Worm (Caenorhabditis elegans) whole organism, early embryonic: ENCODE results near the gene R107.2.

Experiments used
- F13C5.2 ChIP-seq: sonication (generic microtip); optimal IDR thresholded peaks from 2 replicates; lab custom pipeline; 2017; ENCODE audit warnings: mild to moderate bottlenecking, missing genetic modification characterization, inconsistent platforms, missing compliant biosample characterization
- aly-1 ChIP-seq: sonication (generic microtip); optimal IDR thresholded peaks from 2 replicates; lab custom pipeline; 2016; ENCODE audit warnings: missing genetic modification characterization, missing compliant biosample characterization
- ama-1 ChIP-seq: fragments of 150-350 bp; optimal IDR thresholded peaks from 2 replicates; lab custom pipeline; 2014
- ceh-13 ChIP-seq: fragments of 200-800 bp; sonication (Bioruptor generic); optimal IDR thresholded peaks from 2 replicates; lab custom pipeline; 2018; ENCODE audit warnings: mild to moderate bottlenecking, missing genetic modification characterization, missing compliant biosample characterization
- flt-1 ChIP-seq: fragments of 200-800 bp; sonication (Bioruptor generic); IDR thresholded peaks from 2 replicates; pipeline ENCODE4 v1.3.6; 2022; ENCODE audit warnings: missing genetic modification characterization, missing compliant biosample characterization
- pes-1 ChIP-seq: fragments of 200-800 bp; sonication (Bioruptor generic); IDR thresholded peaks from 2 replicates; pipeline ENCODE4 v1.3.6; 2022; ENCODE audit warnings: missing genetic modification reagents, missing genetic modification characterization, missing compliant biosample characterization
- scrt-1 ChIP-seq: fragments of 200-800 bp; sonication (Bioruptor generic); IDR thresholded peaks from 2 replicates; pipeline ENCODE4 v1.3.6; 2022; ENCODE audit warnings: missing genetic modification characterization, missing compliant biosample characterization
- tbx-37 ChIP-seq: fragments of 200-800 bp; sonication (Bioruptor generic); conservative IDR thresholded peaks from 2 replicates; pipeline ENCODE4 v1.3.6; 2022; ENCODE audit warnings: missing genetic modification reagents, missing genetic modification characterization, missing compliant biosample characterization
- tra-4 ChIP-seq: sonication (generic microtip); optimal IDR thresholded peaks from 2 replicates; lab custom pipeline; 2017; ENCODE audit warnings: missing genetic modification characterization, missing compliant biosample characterization

- TF ChIP-seq F13C5.2 (tag; lab: Kevin White, UChicago): no peak
- no peak for TF ChIP-seq ama-1 (lab: Kevin White, UChicago)
- no peak for TF ChIP-seq tbx-37
- TF ChIP-seq tra-4 (tag; lab: Kevin White, UChicago): no peak
- no peak for TF ChIP-seq ceh-13 (GFP tag; lab: Kevin White, UChicago)
- TF ChIP-seq pes-1 (GFP tag; lab: Robert Waterston, UW): no peak
- no peak for TF ChIP-seq aly-1
- no peak for TF ChIP-seq scrt-1
- no peak for TF ChIP-seq flt-1 (GFP tag; lab: Robert Waterston, UW)
Observed at ce11 chrIII:9081763-9082162, 36.0 kb upstream of the R107.2 start, which contains the start of gene far-2.
